Worm (Caenorhabditis elegans) whole organism, L4 larva: ENCODE results near the gene E02C12.10.

Source experiments
- F26F4.8 ChIP-seq: fragments of 200-800 bp; sonication (Bioruptor generic); conservative IDR thresholded peaks from 2 replicates; pipeline ENCODE4 v1.3.6; 2022; ENCODE audit warnings: missing genetic modification characterization, missing compliant biosample characterization
- F44E2.7 ChIP-seq: fragments of 200-800 bp; sonication (Bioruptor generic); IDR thresholded peaks from 2 replicates; pipeline ENCODE4 v2.1.2; 2022; ENCODE audit warnings: missing genetic modification characterization, missing compliant biosample characterization
- R02D3.7 ChIP-seq: fragments of 150-350 bp; sonication (generic microtip); optimal IDR thresholded peaks from 3 replicates; lab custom pipeline; 2014; ENCODE audit warnings: missing biosample characterization, missing genetic modification characterization
- T20F7.1 ChIP-seq: fragments of 200-800 bp; sonication (Bioruptor generic); optimal IDR thresholded peaks from 2 replicates; lab custom pipeline; 2018; ENCODE audit warnings: mild to moderate bottlenecking, missing genetic modification characterization, missing compliant biosample characterization
- T26A8.4 ChIP-seq: fragments of 200-800 bp; sonication (Bioruptor generic); IDR thresholded peaks from 2 replicates; pipeline ENCODE4 v1.3.6; 2022; ENCODE audit warnings: missing genetic modification characterization, missing compliant biosample characterization
- Y105C5A.15 ChIP-seq: fragments of 200-800 bp; sonication (Bioruptor generic); IDR thresholded peaks from 2 replicates; pipeline ENCODE4 v1.3.6; 2022; ENCODE audit warnings: missing genetic modification characterization, missing compliant biosample characterization
- Y48G9A.11 ChIP-seq: fragments of 200-800 bp; sonication (Bioruptor generic); IDR thresholded peaks from 2 replicates; pipeline ENCODE4 v1.3.6; 2022; ENCODE audit warnings: missing genetic modification reagents, missing genetic modification characterization, missing compliant biosample characterization
- Y5F2A.4 ChIP-seq: fragments of 200-800 bp; sonication (Bioruptor generic); optimal IDR thresholded peaks from 2 replicates; lab custom pipeline; 2018; ENCODE audit warnings: mild to moderate bottlenecking, missing genetic modification characterization, missing compliant biosample characterization
- aha-1 ChIP-seq: fragments of 150-350 bp; peaks from one replicate; lab custom pipeline; 2014; ENCODE audit warnings: missing biosample characterization, missing genetic modification characterization
- ama-1 ChIP-seq: fragments of 150-350 bp; optimal IDR thresholded peaks from 2 replicates; lab custom pipeline; 2014; ENCODE audit warnings: inconsistent platforms, mixed read lengths
- attf-4 ChIP-seq: sonication (generic microtip); optimal IDR thresholded peaks from 3 replicates; lab custom pipeline; 2017; ENCODE audit warnings: missing biosample characterization, missing genetic modification characterization
- ceh-20 ChIP-seq: fragments of 200-800 bp; sonication (Bioruptor generic); IDR thresholded peaks from 2 replicates; pipeline ENCODE4 v1.3.6; 2022; ENCODE audit warnings: missing genetic modification reagents, missing genetic modification characterization, missing compliant biosample characterization
- ceh-28 ChIP-seq: fragments of 150-350 bp; optimal IDR thresholded peaks from 2 replicates; lab custom pipeline; 2014; ENCODE audit warnings: missing biosample characterization, missing genetic modification reagents, missing genetic modification characterization
- ctbp-1 ChIP-seq: fragments of 200-800 bp; sonication (Bioruptor generic); IDR thresholded peaks from 2 replicates; pipeline ENCODE4 v1.3.6; 2022; ENCODE audit warnings: missing genetic modification reagents, missing genetic modification characterization, missing compliant biosample characterization
- daf-12 ChIP-seq: fragments of 150-350 bp; optimal IDR thresholded peaks from 2 replicates; lab custom pipeline; 2014; ENCODE audit warnings: missing biosample characterization, missing genetic modification reagents, missing genetic modification characterization
- daf-19 ChIP-seq: fragments of 200-800 bp; sonication (Bioruptor generic); conservative IDR thresholded peaks from 2 replicates; pipeline ENCODE4 v1.3.6; 2022; ENCODE audit warnings: missing genetic modification characterization, missing compliant biosample characterization
- dmd-6 ChIP-seq: fragments of 200-800 bp; sonication (Bioruptor generic); IDR thresholded peaks from 2 replicates; pipeline ENCODE4 v1.3.6; 2022; ENCODE audit warnings: missing genetic modification reagents, missing genetic modification characterization, missing compliant biosample characterization
- dmd-9 ChIP-seq: fragments of 200-800 bp; sonication (Bioruptor generic); IDR thresholded peaks from 2 replicates; pipeline ENCODE4 v1.3.6; 2022; ENCODE audit warnings: missing genetic modification reagents, missing genetic modification characterization, missing compliant biosample characterization
- dve-1 ChIP-seq: sonication (generic microtip); optimal IDR thresholded peaks from 2 replicates; lab custom pipeline; 2017; ENCODE audit warnings: antibody characterized with exemption, mild to moderate bottlenecking, missing genetic modification characterization, missing compliant biosample characterization; ENCODE audit not compliant: insufficient read depth
- fos-1 ChIP-seq: fragments of 150-350 bp; optimal IDR thresholded peaks from 2 replicates; lab custom pipeline; 2014; ENCODE audit warnings: missing biosample characterization, missing genetic modification characterization
- gei-8 ChIP-seq: fragments of 200-800 bp; sonication (Bioruptor generic); optimal IDR thresholded peaks from 2 replicates; lab custom pipeline; 2018; ENCODE audit warnings: mild to moderate bottlenecking, missing genetic modification characterization, missing compliant biosample characterization
- hlh-11 ChIP-seq: fragments of 200-800 bp; sonication (Bioruptor generic); optimal IDR thresholded peaks from 2 replicates; lab custom pipeline; 2018; ENCODE audit warnings: mild to moderate bottlenecking, missing genetic modification characterization, missing compliant biosample characterization
- hmg-1.1 ChIP-seq: fragments of 200-800 bp; sonication (Bioruptor generic); IDR thresholded peaks from 2 replicates; pipeline ENCODE4 v1.3.6; 2022; ENCODE audit warnings: missing genetic modification reagents, missing genetic modification characterization, missing compliant biosample characterization
- lim-7 ChIP-seq: fragments of 200-800 bp; sonication (Bioruptor generic); IDR thresholded peaks from 2 replicates; pipeline ENCODE4 v1.3.6; 2022; ENCODE audit warnings: missing genetic modification characterization, missing compliant biosample characterization
- lin-15B ChIP-seq: fragments of 150-350 bp; sonication (generic microtip); optimal IDR thresholded peaks from 3 replicates; lab custom pipeline; 2014; ENCODE audit warnings: missing biosample characterization, missing genetic modification characterization
- lin-29 ChIP-seq: fragments of 200-800 bp; sonication (Bioruptor generic); IDR thresholded peaks from 2 replicates; pipeline ENCODE4 v1.3.6; 2022; ENCODE audit warnings: missing genetic modification reagents, missing genetic modification characterization, missing compliant biosample characterization
- madf-5 ChIP-seq, 2 experiments: fragments of 200-800 bp; sonication (Bioruptor generic); IDR thresholded peaks; 2 replicates each; pipeline ENCODE4 v1.3.6; 2022; ENCODE audit warnings: missing compliant biosample characterization in 2 of 2, missing genetic modification characterization in 2 of 2
- madf-9 ChIP-seq: fragments of 200-800 bp; sonication (Bioruptor generic); conservative IDR thresholded peaks from 2 replicates; pipeline ENCODE4 v1.3.6; 2022; ENCODE audit warnings: missing genetic modification reagents, missing genetic modification characterization, missing compliant biosample characterization
- nhr-10 ChIP-seq: fragments of 150-350 bp; optimal IDR thresholded peaks from 2 replicates; lab custom pipeline; 2014; ENCODE audit warnings: missing biosample characterization, missing genetic modification characterization
- nhr-237 ChIP-seq: sonication (generic microtip); optimal IDR thresholded peaks from 2 replicates; lab custom pipeline; 2017; ENCODE audit warnings: missing biosample characterization, missing genetic modification characterization
- nhr-28 ChIP-seq: fragments of 150-350 bp; optimal IDR thresholded peaks from 2 replicates; lab custom pipeline; 2014; ENCODE audit warnings: missing biosample characterization, missing genetic modification characterization
- nhr-42 ChIP-seq: fragments of 200-800 bp; sonication (Bioruptor generic); IDR thresholded peaks from 2 replicates; pipeline ENCODE4 v1.3.6; 2022; ENCODE audit warnings: missing genetic modification characterization, missing compliant biosample characterization
- nhr-77 ChIP-seq: fragments of 150-350 bp; optimal IDR thresholded peaks from 2 replicates; lab custom pipeline; 2014; ENCODE audit warnings: missing biosample characterization, missing genetic modification characterization
- saeg-2 ChIP-seq: fragments of 200-800 bp; sonication (Bioruptor generic); IDR thresholded peaks from 2 replicates; pipeline ENCODE4 v1.3.6; 2022; ENCODE audit warnings: missing genetic modification reagents, missing genetic modification characterization, missing compliant biosample characterization
- set-16 ChIP-seq: fragments of 200-800 bp; sonication (Bioruptor generic); IDR thresholded peaks from 2 replicates; pipeline ENCODE4 v1.3.6; 2022; ENCODE audit warnings: missing genetic modification reagents, missing genetic modification characterization, missing compliant biosample characterization
- skn-1 ChIP-seq: fragments of 150-350 bp; optimal IDR thresholded peaks from 2 replicates; lab custom pipeline; 2014; ENCODE audit warnings: missing biosample characterization, missing genetic modification characterization
- snpc-1.2 ChIP-seq: fragments of 200-800 bp; sonication (Bioruptor generic); IDR thresholded peaks from 2 replicates; pipeline ENCODE4 v1.3.6; 2022; ENCODE audit warnings: missing genetic modification reagents, missing genetic modification characterization, missing compliant biosample characterization
- spr-3 ChIP-seq: fragments of 200-800 bp; sonication (Bioruptor generic); optimal IDR thresholded peaks from 2 replicates; lab custom pipeline; 2018; ENCODE audit warnings: mild to moderate bottlenecking, missing genetic modification characterization, missing compliant biosample characterization
- tag-97 ChIP-seq: fragments of 200-800 bp; sonication (Bioruptor generic); IDR thresholded peaks from 2 replicates; pipeline ENCODE4 v1.3.6; 2022; ENCODE audit warnings: missing genetic modification characterization, missing compliant biosample characterization
- tra-1 ChIP-seq: fragments of 200-800 bp; sonication (Bioruptor generic); IDR thresholded peaks from 2 replicates; pipeline ENCODE4 v1.3.6; 2022; ENCODE audit warnings: missing genetic modification reagents, missing genetic modification characterization, missing compliant biosample characterization
- unc-39 ChIP-seq: sonication (generic microtip); optimal IDR thresholded peaks from 2 replicates; lab custom pipeline; 2017; ENCODE audit warnings: missing biosample characterization, missing genetic modification characterization
- unc-62 ChIP-seq, 3 experiments: fragments of 150-350 bp in 1 of 3; sonication (generic microtip); optimal IDR thresholded peaks in 2 of 3; peaks in 1 of 3; 1 replicate in 1 of 3; 2 replicates in 2 of 3; lab custom pipeline; 2014 to 2017; ENCODE audit warnings: missing biosample characterization in 3 of 3, missing genetic modification characterization in 3 of 3, missing genetic modification reagents in 3 of 3, missing genotype in 1 of 3
- zfp-3 ChIP-seq: fragments of 200-800 bp; sonication (Bioruptor generic); conservative IDR thresholded peaks from 2 replicates; pipeline ENCODE4 v1.3.6; 2022; ENCODE audit warnings: missing genetic modification reagents, missing genetic modification characterization, missing compliant biosample characterization
- zip-11 ChIP-seq: fragments of 200-800 bp; sonication (Bioruptor generic); IDR thresholded peaks from 2 replicates; pipeline ENCODE4 v1.3.6; 2022; ENCODE audit warnings: missing genetic modification characterization, missing compliant biosample characterization
- zip-2 ChIP-seq: fragments of 150-350 bp; optimal IDR thresholded peaks from 2 replicates; lab custom pipeline; 2014; ENCODE audit warnings: missing biosample characterization, missing genetic modification characterization
- ztf-11 ChIP-seq: fragments of 150-350 bp; optimal IDR thresholded peaks from 2 replicates; lab custom pipeline; 2014; ENCODE audit warnings: missing biosample characterization, missing genetic modification characterization

The E02C12.10 gene

ce11 chrV:9343629-9344624, 34.3 kb downstream of the E02C12.10 start, which contains the start of gene tos-1 (continued):
- TF ChIP-seq unc-39 (tag; lab: Kevin White, UChicago), result peak; percentile 63
- TF ChIP-seq skn-1 (tag; lab: Kevin White, UChicago), result no peak
- TF ChIP-seq hlh-11 (tag; lab: Kevin White, UChicago), result peak; percentile 100
- peak; percentile 100 for TF ChIP-seq ama-1 (lab: Kevin White, UChicago)
- TF ChIP-seq madf-5 (GFP tag; IDR thresholded peaks at IDR 0.05; lab: Robert Waterston, UW), result peak; percentile 48 to 90; a peak in 1 of 4 replicates
- TF ChIP-seq zip-2 (tag; lab: Kevin White, UChicago), result peak; percentile 28
- TF ChIP-seq ceh-20 (GFP tag; lab: Robert Waterston, UW), result peak; percentile 100
- peak; percentile 94 for TF ChIP-seq nhr-10 (tag; lab: Kevin White, UChicago)
- peak; percentile 97 for TF ChIP-seq nhr-28 (tag; lab: Kevin White, UChicago)
- TF ChIP-seq nhr-77, result peak; percentile 96
- TF ChIP-seq ceh-28 (tag; lab: Kevin White, UChicago), result peak; percentile 84

ce11 chrV:9342965-9343628, 35.1 kb downstream of the E02C12.10 start:
- TF ChIP-seq lin-29 (GFP tag; lab: Robert Waterston, UW) (peak; percentile 77), attf-4 (tag; lab: Kevin White, UChicago) (no peak), hmg-1.1 (GFP tag; lab: Robert Waterston, UW) (peak; percentile 59), gei-8 (GFP tag; lab: Kevin White, UChicago) (no peak), lin-15B (tag; lab: Kevin White, UChicago) (no peak), ceh-28 (tag; lab: Kevin White, UChicago) (no peak), unc-62 (GFP tag; optimal IDR thresholded peaks at IDR 0.05 in 1 of 2; lab: Kevin White, UChicago) (peak in 1 of 2 experiments; percentile 91), unc-62 (tag; optimal IDR thresholded peaks at IDR 0.05; lab: Kevin White, UChicago) (no peak), tra-1 (GFP tag; lab: Robert Waterston, UW) (0 out of 2 replicates have a peak, but pooled peaks have one; percentile 25), Y48G9A.11 (peak; percentile 75), dve-1 (tag; lab: Kevin White, UChicago) (peak; percentile 9), set-16 (GFP tag; lab: Robert Waterston, UW) (no peak), saeg-2 (peak; percentile 79; the same call in 1 of the 2 replicates), Y105C5A.15 (GFP tag; lab: Robert Waterston, UW) (0 out of 2 replicates have a peak, but pooled peaks have one; percentile 9), F26F4.8 (GFP tag; lab: Robert Waterston, UW) (no peak), T26A8.4 (GFP tag; lab: Robert Waterston, UW) (peak; percentile 91; the same call in 1 of the 2 replicates), snpc-1.2 (GFP tag; lab: Robert Waterston, UW) (peak; percentile 69), lim-7 (GFP tag; lab: Robert Waterston, UW) (peak; percentile 69), spr-3 (GFP tag; lab: Kevin White, UChicago) (no peak), fos-1 (tag; lab: Kevin White, UChicago) (peak; percentile 37), dmd-6 (GFP tag; lab: Robert Waterston, UW) (peak; percentile 28; the same call in 1 of the 2 replicates), daf-12 (tag; lab: Kevin White, UChicago) (no peak), nhr-237 (tag; lab: Kevin White, UChicago) (no peak), T20F7.1 (GFP tag; lab: Kevin White, UChicago) (no peak), dmd-9 (GFP tag; lab: Robert Waterston, UW) (peak; percentile 56; the same call in 1 of the 2 replicates), Y5F2A.4 (no peak), ztf-11 (no peak), F44E2.7 (GFP tag; lab: Robert Waterston, UW) (no peak), zip-11 (GFP tag; lab: Robert Waterston, UW) (0 out of 2 replicates have a peak, but pooled peaks have one; percentile 33), aha-1 (tag; lab: Kevin White, UChicago) (peak; percentile 96), zfp-3 (GFP tag; lab: Robert Waterston, UW) (peak; percentile 84), madf-9 (0 out of 2 replicates have a peak, but pooled peaks have one; percentile 45), ctbp-1 (GFP tag; lab: Robert Waterston, UW) (peak; percentile 64), nhr-42 (GFP tag; lab: Robert Waterston, UW) (peak; percentile 84), tag-97 (GFP tag; lab: Robert Waterston, UW) (no peak), R02D3.7 (no peak), daf-19 (GFP tag; lab: Robert Waterston, UW) (peak; percentile 80; the same call in 1 of the 2 replicates)
